Fruit fly (Drosophila melanogaster): ENCODE results near the gene TotM.

The TotM gene

dm6 chr2L:5300237-5300668 lies 29.4 kb upstream of the TotM start:
- TF ChIP-seq CG7045 (GFP tag; optimal IDR thresholded peaks at IDR 0.05) (no peak), CG12768 (GFP tag; optimal IDR thresholded peaks at IDR 0.05) (no peak), Crg-1 (GFP tag; optimal IDR thresholded peaks at IDR 0.05) (no peak), toe (GFP tag; optimal IDR thresholded peaks at IDR 0.05) (no peak), CG1620 (GFP tag; optimal IDR thresholded peaks at IDR 0.05) (no peak), CG7101 (tag; optimal IDR thresholded peaks at IDR 0.05) (no peak), ovo (GFP tag; optimal IDR thresholded peaks at IDR 0.05) (no peak)

- TF ChIP-seq cic (GFP tag; optimal IDR thresholded peaks at IDR 0.05): peak; percentile 80
- peak; percentile 33 for TF ChIP-seq tj (GFP tag; optimal IDR thresholded peaks at IDR 0.05)
- no peak for TF ChIP-seq Crg-1 (GFP tag; optimal IDR thresholded peaks at IDR 0.05)
- peak; percentile 78 for TF ChIP-seq CG12768 (GFP tag; optimal IDR thresholded peaks at IDR 0.05)
- TF ChIP-seq CG33017 (tag; optimal IDR thresholded peaks at IDR 0.05): peak; percentile 6
- no peak for TF ChIP-seq CG5204 (GFP tag; optimal IDR thresholded peaks at IDR 0.05)
- TF ChIP-seq cnc (optimal IDR thresholded peaks at IDR 0.05): no peak
- peak; percentile 82 for TF ChIP-seq kay (GFP tag; ENCODE audit: borderline replicate concordance)
- TF ChIP-seq pad (GFP tag; optimal IDR thresholded peaks at IDR 0.05): peak; percentile 39
- TF ChIP-seq Clk (GFP tag; optimal IDR thresholded peaks at IDR 0.05): peak; percentile 99
- peak; percentile 63 for TF ChIP-seq Mnt (GFP tag; optimal IDR thresholded peaks at IDR 0.05)
- peak; percentile 80 for TF ChIP-seq ovo (GFP tag; optimal IDR thresholded peaks at IDR 0.05)
Measured at dm6 chr2L:5300785-5301616, 28.7 kb upstream of the TotM start.

dm6 chr2L:5302284-5302683 lies 27.4 kb upstream of the TotM start:
- TF ChIP-seq Hr96 (GFP tag; optimal IDR thresholded peaks at IDR 0.05) (peak; percentile 57), CG5204 (GFP tag; optimal IDR thresholded peaks at IDR 0.05) (peak; percentile 77), toe (GFP tag; optimal IDR thresholded peaks at IDR 0.05) (peak; percentile 46), cic (GFP tag; optimal IDR thresholded peaks at IDR 0.05) (no peak), CG7045 (GFP tag; optimal IDR thresholded peaks at IDR 0.05) (peak; percentile 66), tj (GFP tag; optimal IDR thresholded peaks at IDR 0.05) (no peak), pad (GFP tag; optimal IDR thresholded peaks at IDR 0.05) (no peak), Crg-1 (GFP tag; optimal IDR thresholded peaks at IDR 0.05) (peak; percentile 8), cnc (optimal IDR thresholded peaks at IDR 0.05) (peak in 1 of 2 experiments; percentile 21), CG33017 (tag; optimal IDR thresholded peaks at IDR 0.05) (peak; percentile 67), CG14711 (tag; optimal IDR thresholded peaks at IDR 0.05) (peak; percentile 65), CG12768 (GFP tag; optimal IDR thresholded peaks at IDR 0.05) (peak; percentile 58), CG1620 (GFP tag; optimal IDR thresholded peaks at IDR 0.05) (peak; percentile 1), Clk (GFP tag; optimal IDR thresholded peaks at IDR 0.05) (no peak), kay (GFP tag; ENCODE audit: borderline replicate concordance) (no peak), bab1 (GFP tag; optimal IDR thresholded peaks at IDR 0.05) (peak; percentile 38), Mnt (GFP tag; optimal IDR thresholded peaks at IDR 0.05) (no peak), CG7101 (tag; optimal IDR thresholded peaks at IDR 0.05) (peak; percentile 71), ovo (GFP tag; optimal IDR thresholded peaks at IDR 0.05) (peak; percentile 61), CG11617 (GFP tag; optimal IDR thresholded peaks at IDR 0.05) (peak; percentile 29)

- TF ChIP-seq cic (GFP tag; optimal IDR thresholded peaks at IDR 0.05) (no peak), CG33017 (tag; optimal IDR thresholded peaks at IDR 0.05) (no peak), tj (GFP tag; optimal IDR thresholded peaks at IDR 0.05) (no peak), ovo (GFP tag; optimal IDR thresholded peaks at IDR 0.05) (peak; percentile 3), toe (GFP tag; optimal IDR thresholded peaks at IDR 0.05) (no peak), Mnt (GFP tag; optimal IDR thresholded peaks at IDR 0.05) (peak; percentile 25), CG7101 (tag; optimal IDR thresholded peaks at IDR 0.05) (no peak), CG7045 (GFP tag; optimal IDR thresholded peaks at IDR 0.05) (no peak), kay (GFP tag; ENCODE audit: borderline replicate concordance) (peak; percentile 98), Crg-1 (GFP tag; optimal IDR thresholded peaks at IDR 0.05) (no peak), cnc (optimal IDR thresholded peaks at IDR 0.05) (no peak), Clk (GFP tag; optimal IDR thresholded peaks at IDR 0.05) (no peak)
Measured at dm6 chr2L:5302692-5303043, 27.0 kb upstream of the TotM start.

dm6 chr2L:5303044-5303904 lies 26.4 kb upstream of the TotM start:
- TF ChIP-seq CG5204 (GFP tag; optimal IDR thresholded peaks at IDR 0.05) (peak; percentile 78), ovo (GFP tag; optimal IDR thresholded peaks at IDR 0.05) (peak; percentile 22), Mnt (GFP tag; optimal IDR thresholded peaks at IDR 0.05) (peak; percentile 80), kay (GFP tag; ENCODE audit: borderline replicate concordance) (peak; percentile 95), tj (GFP tag; optimal IDR thresholded peaks at IDR 0.05) (peak; percentile 100), CG14711 (tag; optimal IDR thresholded peaks at IDR 0.05) (peak; percentile 83), CG11617 (GFP tag; optimal IDR thresholded peaks at IDR 0.05) (peak; percentile 77), cic (GFP tag; optimal IDR thresholded peaks at IDR 0.05) (peak; percentile 93), CG1620 (GFP tag; optimal IDR thresholded peaks at IDR 0.05) (no peak), pad (GFP tag; optimal IDR thresholded peaks at IDR 0.05) (peak; percentile 69), CG7045 (GFP tag; optimal IDR thresholded peaks at IDR 0.05) (peak; percentile 75), Hr96 (GFP tag; optimal IDR thresholded peaks at IDR 0.05) (peak; percentile 60), Clk (GFP tag; optimal IDR thresholded peaks at IDR 0.05) (peak; percentile 91), CG12768 (GFP tag; optimal IDR thresholded peaks at IDR 0.05) (peak; percentile 68), CG7101 (tag; optimal IDR thresholded peaks at IDR 0.05) (peak; percentile 72), toe (GFP tag; optimal IDR thresholded peaks at IDR 0.05) (peak; percentile 79), cnc (optimal IDR thresholded peaks at IDR 0.05) (peak in 1 of 2 experiments; percentile 46), Crg-1 (GFP tag; optimal IDR thresholded peaks at IDR 0.05) (peak; percentile 17), CG33017 (tag; optimal IDR thresholded peaks at IDR 0.05) (peak; percentile 60), bab1 (GFP tag; optimal IDR thresholded peaks at IDR 0.05) (peak; percentile 51)
